Worm (Caenorhabditis elegans) whole organism, late embryonic: Measurements from ENCODE around the gene nprl-3.

Experiments
- T23F11.4 ChIP-seq: fragments of 200-800 bp; sonication (Bioruptor generic); optimal IDR thresholded peaks from 2 replicates; lab custom pipeline; 2018; ENCODE audit warnings: mild to moderate bottlenecking, missing genetic modification characterization, missing compliant biosample characterization
- ama-1 ChIP-seq: fragments of 150-350 bp; optimal IDR thresholded peaks from 2 replicates; lab custom pipeline; 2014
- ceh-18 ChIP-seq: sonication (generic microtip); optimal IDR thresholded peaks from 2 replicates; lab custom pipeline; 2016; ENCODE audit warnings: missing genetic modification characterization, missing compliant biosample characterization
- ceh-22 ChIP-seq: sonication (generic microtip); optimal IDR thresholded peaks from 2 replicates; lab custom pipeline; 2017; ENCODE audit warnings: missing biosample characterization, missing genetic modification characterization
- ceh-24 ChIP-seq: sonication (generic microtip); optimal IDR thresholded peaks from 2 replicates; lab custom pipeline; 2016; ENCODE audit warnings: mild to moderate bottlenecking, missing genetic modification characterization, missing compliant biosample characterization
- ceh-30 ChIP-seq: fragments of 150-350 bp; optimal IDR thresholded peaks from 2 replicates; lab custom pipeline; 2014; ENCODE audit warnings: missing biosample characterization, missing genetic modification characterization
- ceh-34 ChIP-seq: sonication (generic microtip); optimal IDR thresholded peaks from 2 replicates; lab custom pipeline; 2016; ENCODE audit warnings: mild to moderate bottlenecking, missing genetic modification characterization, missing compliant biosample characterization
- ceh-9 ChIP-seq: sonication (generic microtip); optimal IDR thresholded peaks from 2 replicates; lab custom pipeline; 2016; ENCODE audit warnings: mild to moderate bottlenecking, missing genetic modification characterization, inconsistent platforms, missing compliant biosample characterization
- fkh-10 ChIP-seq: fragments of 150-350 bp; optimal IDR thresholded peaks from 2 replicates; lab custom pipeline; 2014; ENCODE audit warnings: missing biosample characterization, missing genetic modification reagents, missing genetic modification characterization
- gmeb-2 ChIP-seq: sonication (generic microtip); optimal IDR thresholded peaks from 2 replicates; lab custom pipeline; 2016; ENCODE audit warnings: missing genetic modification characterization, inconsistent platforms, missing compliant biosample characterization
- hlh-13 ChIP-seq: fragments of 200-800 bp; sonication (Bioruptor generic); optimal IDR thresholded peaks from 2 replicates; lab custom pipeline; 2018; ENCODE audit warnings: mild to moderate bottlenecking, missing genetic modification characterization, missing compliant biosample characterization
- hlh-15 ChIP-seq: sonication (generic microtip); optimal IDR thresholded peaks from 2 replicates; lab custom pipeline; 2016; ENCODE audit warnings: missing genetic modification characterization, missing compliant biosample characterization
- hlh-6 ChIP-seq: sonication (generic microtip); optimal IDR thresholded peaks from 2 replicates; lab custom pipeline; 2016; ENCODE audit warnings: missing genotype, missing genetic modification characterization, missing compliant biosample characterization
- hlh-8 ChIP-seq: sonication (generic microtip); optimal IDR thresholded peaks from 2 replicates; lab custom pipeline; 2016; ENCODE audit warnings: missing genotype, missing genetic modification characterization, missing compliant biosample characterization
- madf-2 ChIP-seq: sonication (generic microtip); optimal IDR thresholded peaks from 2 replicates; lab custom pipeline; 2017; ENCODE audit warnings: missing genetic modification characterization, missing compliant biosample characterization
- mec-3 ChIP-seq: sonication (generic microtip); optimal IDR thresholded peaks from 2 replicates; lab custom pipeline; 2016; ENCODE audit warnings: borderline replicate concordance, missing genetic modification characterization, missing compliant biosample characterization
- nfya-1 ChIP-seq: sonication (generic microtip); optimal IDR thresholded peaks from 2 replicates; lab custom pipeline; 2017; ENCODE audit warnings: missing genetic modification characterization, mild to moderate bottlenecking, missing compliant biosample characterization, antibody characterized with exemption, moderate library complexity
- nhr-11 ChIP-seq: fragments of 150-350 bp; optimal IDR thresholded peaks from 2 replicates; lab custom pipeline; 2014; ENCODE audit warnings: missing biosample characterization, missing genetic modification characterization
- nhr-232 ChIP-seq: sonication (generic microtip); optimal IDR thresholded peaks from 2 replicates; lab custom pipeline; 2016; ENCODE audit warnings: missing genetic modification characterization, missing compliant biosample characterization
- pax-1 ChIP-seq: fragments of 150-350 bp; optimal IDR thresholded peaks from 2 replicates; lab custom pipeline; 2014; ENCODE audit warnings: missing biosample characterization, missing genetic modification characterization
- pha-2 ChIP-seq: sonication (generic microtip); optimal IDR thresholded peaks from 2 replicates; lab custom pipeline; 2017; ENCODE audit warnings: mild to moderate bottlenecking, missing genetic modification characterization, missing compliant biosample characterization
- pha-4 ChIP-seq: fragments of 150-350 bp; optimal IDR thresholded peaks from 2 replicates; lab custom pipeline; 2018; ENCODE audit warnings: missing biosample characterization, missing genetic modification reagents, missing genetic modification characterization
- pqm-1 ChIP-seq: sonication (generic microtip); optimal IDR thresholded peaks from 2 replicates; lab custom pipeline; 2016; ENCODE audit warnings: missing genetic modification characterization, missing compliant biosample characterization
- pros-1 ChIP-seq: fragments of 150-350 bp; optimal IDR thresholded peaks from 2 replicates; lab custom pipeline; 2014; ENCODE audit warnings: missing biosample characterization, missing genetic modification reagents, missing genetic modification characterization
- sdc-2 ChIP-seq: sonication (generic microtip); optimal IDR thresholded peaks from 2 replicates; lab custom pipeline; 2016; ENCODE audit warnings: missing genotype, missing genetic modification characterization, missing compliant biosample characterization
- unc-55 ChIP-seq: sonication (generic microtip); optimal IDR thresholded peaks from 2 replicates; lab custom pipeline; 2017; ENCODE audit warnings: missing biosample characterization, missing genetic modification reagents, missing genetic modification characterization

The nprl-3 gene

ce11 chrIV:8347051-8347450, 49.8 kb downstream of the nprl-3 start, which contains the start of the genes F17E9.18 and F17E9.15:
Gene F17E9.18 (minus strand): TSS chrIV:8347151.
Gene F17E9.15 (plus strand): TSS chrIV:8347418.
- TF ChIP-seq hlh-13 (GFP tag; lab: Kevin White, UChicago) (no peak), ama-1 (lab: Kevin White, UChicago) (no peak), nhr-11 (no peak), ceh-34 (tag; lab: Kevin White, UChicago) (no peak), ceh-24 (tag; lab: Kevin White, UChicago) (no peak), unc-55 (GFP tag; lab: Kevin White, UChicago) (no peak), pha-4 (tag; lab: Kevin White, UChicago) (no peak), pros-1 (no peak), ceh-22 (tag; lab: Kevin White, UChicago) (no peak), fkh-10 (GFP tag; lab: Kevin White, UChicago) (no peak), pqm-1 (no peak), sdc-2 (no peak), nhr-232 (no peak)

ce11 chrIV:8348073-8348472, 50.8 kb downstream of the nprl-3 start, which contains the start of gene F17E9.4:
Gene F17E9.4 (plus strand): TSS chrIV:8348373.
- no peak for TF ChIP-seq ceh-30 (tag; lab: Kevin White, UChicago)
- no peak for TF ChIP-seq hlh-15 (tag; lab: Kevin White, UChicago)
- no peak for TF ChIP-seq T23F11.4 (GFP tag; lab: Kevin White, UChicago)
- no peak for TF ChIP-seq ceh-18 (tag; lab: Kevin White, UChicago)
- no peak for TF ChIP-seq nfya-1 (tag; lab: Kevin White, UChicago)
- no peak for TF ChIP-seq mec-3
- TF ChIP-seq hlh-8 (tag; lab: Kevin White, UChicago), result no peak
- TF ChIP-seq pha-2 (tag; lab: Kevin White, UChicago), result no peak
- TF ChIP-seq pax-1 (tag; lab: Kevin White, UChicago), result no peak
- TF ChIP-seq madf-2, result no peak
- no peak for TF ChIP-seq unc-55 (GFP tag; lab: Kevin White, UChicago)
- no peak for TF ChIP-seq hlh-6 (tag; lab: Kevin White, UChicago)
- no peak for TF ChIP-seq fkh-10 (GFP tag; lab: Kevin White, UChicago)
- no peak for TF ChIP-seq gmeb-2 (tag; lab: Kevin White, UChicago)
- TF ChIP-seq ceh-9 (tag; lab: Kevin White, UChicago), result no peak
